Fruit fly (Drosophila melanogaster) whole organism, embryonic: ENCODE measurements around the gene Obp93a.

Experiments
- Adf1 ChIP-seq: fragments of 200-800 bp; sonication (Bioruptor generic); IDR thresholded peaks from 2 replicates; pipeline ENCODE4 v1.3.6; 2022; ENCODE audit warnings: missing biosample characterization, missing genetic modification characterization
- Antp ChIP-seq: fragments of 200-800 bp; sonication (Bioruptor generic); optimal IDR thresholded peaks from 3 replicates; lab custom pipeline; 2016; ENCODE audit warnings: missing biosample characterization, missing genetic modification characterization
- CG10654 ChIP-seq: fragments of 200-800 bp; sonication (Bioruptor generic); optimal IDR thresholded peaks from 2 replicates; lab custom pipeline; 2016; ENCODE audit warnings: missing biosample characterization, missing genetic modification characterization
- CG12071 ChIP-seq: fragments of 200-800 bp; sonication (Bioruptor generic); optimal IDR thresholded peaks from 3 replicates; lab custom pipeline; 2018; ENCODE audit warnings: missing biosample characterization, mild to moderate bottlenecking, missing genetic modification characterization
- CG14050 ChIP-seq: fragments of 200-800 bp; sonication (Bioruptor generic); IDR thresholded peaks from 3 replicates; pipeline ENCODE4 v1.3.6; 2022; ENCODE audit warnings: missing biosample characterization, missing genetic modification characterization
- CG1529 ChIP-seq: fragments of 200-800 bp; sonication (Bioruptor generic); optimal IDR thresholded peaks from 3 replicates; lab custom pipeline; 2018; ENCODE audit warnings: missing biosample characterization, missing genetic modification characterization
- CG15514 ChIP-seq: fragments of 200-800 bp; sonication (Bioruptor generic); optimal IDR thresholded peaks from 3 replicates; lab custom pipeline; 2017; ENCODE audit warnings: missing biosample characterization, missing genetic modification characterization, mild to moderate bottlenecking, moderate library complexity, missing genetic modification reagents
- CG17359 ChIP-seq: fragments of 200-800 bp; sonication (Bioruptor generic); optimal IDR thresholded peaks from 3 replicates; lab custom pipeline; 2018; ENCODE audit warnings: missing biosample characterization, mild to moderate bottlenecking, missing genetic modification characterization, moderate library complexity
- CG1792 ChIP-seq: fragments of 200-800 bp; sonication (Bioruptor generic); optimal IDR thresholded peaks from 2 replicates; lab custom pipeline; 2016; ENCODE audit warnings: missing biosample characterization, missing genetic modification characterization
- CG18011 ChIP-seq: fragments of 200-800 bp; sonication (Bioruptor generic); optimal IDR thresholded peaks from 2 replicates; lab custom pipeline; 2017; ENCODE audit warnings: missing biosample characterization, missing genetic modification characterization, mild to moderate bottlenecking, moderate library complexity, missing genotype
- CG2199 ChIP-seq: fragments of 200-800 bp; sonication (Bioruptor generic); IDR thresholded peaks from 3 replicates; pipeline ENCODE4 v1.3.6; 2022; ENCODE audit warnings: missing biosample characterization, missing genetic modification characterization
- CG2889 ChIP-seq: fragments of 200-800 bp; sonication (Bioruptor generic); IDR thresholded peaks from 3 replicates; pipeline ENCODE4 v1.3.6; 2022; ENCODE audit warnings: missing biosample characterization, missing genetic modification characterization
- CG4617 ChIP-seq: fragments of 200-800 bp; sonication (Bioruptor generic); optimal IDR thresholded peaks from 3 replicates; lab custom pipeline; 2016; ENCODE audit warnings: missing biosample characterization, missing genetic modification characterization, borderline replicate concordance
- CG6254 ChIP-seq: fragments of 200-800 bp; sonication (Bioruptor generic); optimal IDR thresholded peaks from 3 replicates; lab custom pipeline; 2017; ENCODE audit warnings: mild to moderate bottlenecking, missing biosample characterization, missing genetic modification reagents, missing genetic modification characterization
- CG8765 ChIP-seq: fragments of 200-800 bp; sonication (Bioruptor generic); IDR thresholded peaks from 2 replicates; pipeline ENCODE4 v1.3.6; 2022; ENCODE audit warnings: missing biosample characterization, missing genetic modification characterization
- CG9437 ChIP-seq: fragments of 200-800 bp; sonication (Bioruptor generic); optimal IDR thresholded peaks from 2 replicates; lab custom pipeline; 2018; ENCODE audit warnings: missing biosample characterization, mild to moderate bottlenecking, missing genetic modification characterization
- CG9727 ChIP-seq: fragments of 200-800 bp; sonication (Bioruptor generic); optimal IDR thresholded peaks from 3 replicates; lab custom pipeline; 2017; ENCODE audit warnings: missing biosample characterization, mild to moderate bottlenecking, missing genetic modification characterization
- D19A ChIP-seq: fragments of 200-800 bp; optimal IDR thresholded peaks from 3 replicates; lab custom pipeline; 2019; ENCODE audit warnings: missing biosample characterization, mild to moderate bottlenecking, missing genetic modification characterization, moderate library complexity
- D19B ChIP-seq: fragments of 200-800 bp; sonication (Bioruptor generic); optimal IDR thresholded peaks from 2 replicates; lab custom pipeline; 2017; ENCODE audit warnings: missing biosample characterization, mild to moderate bottlenecking, missing genetic modification characterization
- Dek ChIP-seq: fragments of 200-800 bp; sonication (Bioruptor generic); optimal IDR thresholded peaks from 3 replicates; lab custom pipeline; 2019; ENCODE audit warnings: missing biosample characterization, mild to moderate bottlenecking, missing genetic modification characterization, moderate library complexity
- Hey ChIP-seq: fragments of 200-800 bp; sonication (Bioruptor generic); optimal IDR thresholded peaks from 3 replicates; lab custom pipeline; 2018; ENCODE audit warnings: missing biosample characterization, mild to moderate bottlenecking, missing genetic modification characterization
- HmgZ ChIP-seq: fragments of 200-800 bp; sonication (Bioruptor generic); optimal IDR thresholded peaks from 2 replicates; lab custom pipeline; 2018; ENCODE audit warnings: missing biosample characterization, mild to moderate bottlenecking, missing genetic modification characterization
- Hr39 ChIP-seq: fragments of >200 bp; optimal IDR thresholded peaks from 2 replicates; lab custom pipeline; 2017
- Lhr ChIP-seq: fragments of 200-800 bp; sonication (Bioruptor generic); optimal IDR thresholded peaks from 3 replicates; lab custom pipeline; 2017; ENCODE audit warnings: mild to moderate bottlenecking, missing biosample characterization, missing genetic modification reagents, missing genetic modification characterization
- NK7.1 ChIP-seq: fragments of 200-800 bp; sonication (Bioruptor generic); optimal IDR thresholded peaks from 3 replicates; lab custom pipeline; 2016; ENCODE audit warnings: missing biosample characterization, missing genetic modification characterization
- Nf-YA ChIP-seq: fragments of 200-800 bp; sonication (Bioruptor generic); IDR thresholded peaks from 2 replicates; pipeline ENCODE4 v1.3.6; 2022; ENCODE audit warnings: missing biosample characterization, missing genetic modification characterization
- Sin3A ChIP-seq: fragments of >200 bp; optimal IDR thresholded peaks from 2 replicates; lab custom pipeline; 2018
- Sox102F ChIP-seq: fragments of 200-800 bp; sonication (Bioruptor generic); optimal IDR thresholded peaks from 2 replicates; lab custom pipeline; 2018; ENCODE audit warnings: missing biosample characterization, mild to moderate bottlenecking, missing genetic modification characterization, moderate library complexity
- Stat92E ChIP-seq, 3 experiments: fragments of >200 bp in 2 of 3; fragments of 200-800 bp in 1 of 3; sonication (Bioruptor generic) in 1 of 3; optimal IDR thresholded peaks; 2 replicates each; lab custom pipeline; 2017 to 2019; ENCODE audit warnings: missing biosample characterization in 3 of 3, missing genetic modification characterization in 3 of 3, mild to moderate bottlenecking in 1 of 3, moderate library complexity in 1 of 3
- Tbp ChIP-seq: fragments of >200 bp; optimal IDR thresholded peaks from 2 replicates; lab custom pipeline; 2018; ENCODE audit warnings: missing biosample characterization, missing genetic modification characterization
- Usf ChIP-seq: fragments of 200-800 bp; sonication (Bioruptor generic); optimal IDR thresholded peaks from 2 replicates; lab custom pipeline; 2017; ENCODE audit warnings: missing genotype, missing biosample characterization, missing genetic modification characterization
- Vsx1 ChIP-seq: fragments of 200-800 bp; sonication (Bioruptor generic); optimal IDR thresholded peaks from 2 replicates; lab custom pipeline; 2017; ENCODE audit warnings: missing biosample characterization, mild to moderate bottlenecking, missing genetic modification characterization, missing genetic modification reagents
- YL-1 ChIP-seq: fragments of 200-800 bp; sonication (Bioruptor generic); optimal IDR thresholded peaks from 3 replicates; lab custom pipeline; 2017; ENCODE audit warnings: missing biosample characterization, mild to moderate bottlenecking, missing genetic modification characterization
- cato ChIP-seq: fragments of 200-800 bp; sonication (Bioruptor generic); optimal IDR thresholded peaks from 2 replicates; lab custom pipeline; 2016; ENCODE audit warnings: missing biosample characterization, missing genetic modification characterization, borderline replicate concordance
- crc ChIP-seq: fragments of 200-800 bp; sonication (Bioruptor generic); optimal IDR thresholded peaks from 2 replicates; lab custom pipeline; 2016; ENCODE audit warnings: missing biosample characterization, missing genetic modification characterization
- dmrt11E ChIP-seq: fragments of 200-800 bp; sonication (Bioruptor generic); optimal IDR thresholded peaks from 3 replicates; lab custom pipeline; 2018; ENCODE audit warnings: missing biosample characterization, mild to moderate bottlenecking, missing genetic modification characterization, moderate library complexity
- fd102C ChIP-seq: fragments of 200-800 bp; sonication (Bioruptor generic); optimal IDR thresholded peaks from 2 replicates; lab custom pipeline; 2018; ENCODE audit warnings: missing biosample characterization, mild to moderate bottlenecking, missing genetic modification characterization, moderate library complexity
- fru ChIP-seq: fragments of >200 bp; optimal IDR thresholded peaks from 2 replicates; lab custom pipeline; 2017
- ftz-f1 ChIP-seq: fragments of 200-800 bp; sonication (Bioruptor generic); optimal IDR thresholded peaks from 2 replicates; lab custom pipeline; 2016; ENCODE audit warnings: missing biosample characterization, missing genetic modification characterization
- grau ChIP-seq: fragments of 200-800 bp; optimal IDR thresholded peaks from 3 replicates; lab custom pipeline; 2019; ENCODE audit warnings: missing biosample characterization, mild to moderate bottlenecking, missing genetic modification characterization, moderate library complexity
- gsb-n ChIP-seq: fragments of 200-800 bp; sonication (Bioruptor generic); optimal IDR thresholded peaks from 3 replicates; lab custom pipeline; 2018; ENCODE audit warnings: missing biosample characterization, mild to moderate bottlenecking, missing genetic modification characterization
- hb ChIP-seq: fragments of 200-800 bp; sonication (Bioruptor generic); IDR thresholded peaks from 3 replicates; pipeline ENCODE4 v1.3.6; 2022; ENCODE audit warnings: missing biosample characterization, missing genetic modification characterization; ENCODE audit not compliant: partially characterized antibody
- maf-S ChIP-seq: fragments of 200-800 bp; sonication (Bioruptor generic); optimal IDR thresholded peaks from 2 replicates; lab custom pipeline; 2016; ENCODE audit warnings: missing biosample characterization, missing genetic modification characterization
- nau ChIP-seq: fragments of 200-800 bp; sonication (Bioruptor generic); optimal IDR thresholded peaks from 3 replicates; lab custom pipeline; 2017; ENCODE audit warnings: missing biosample characterization, mild to moderate bottlenecking, missing genetic modification characterization, missing genetic modification reagents
- org-1 ChIP-seq: fragments of 200-800 bp; sonication (Bioruptor generic); optimal IDR thresholded peaks from 2 replicates; lab custom pipeline; 2017; ENCODE audit warnings: missing biosample characterization, missing genetic modification characterization
- pnt ChIP-seq: fragments of 200-800 bp; sonication (Bioruptor generic); optimal IDR thresholded peaks from 3 replicates; lab custom pipeline; 2016; ENCODE audit warnings: missing biosample characterization, missing genetic modification characterization
- repo ChIP-seq: fragments of 200-800 bp; sonication (Bioruptor generic); optimal IDR thresholded peaks from 2 replicates; lab custom pipeline; 2016; ENCODE audit warnings: missing biosample characterization, missing genetic modification characterization
- rib ChIP-seq: fragments of 200-800 bp; sonication (Bioruptor generic); IDR thresholded peaks from 2 replicates; pipeline ENCODE4 v1.3.6; 2022; ENCODE audit warnings: missing biosample characterization, missing genetic modification characterization
- sima ChIP-seq: fragments of 200-800 bp; sonication (Bioruptor generic); optimal IDR thresholded peaks from 2 replicates; lab custom pipeline; 2016; ENCODE audit warnings: missing biosample characterization, missing genetic modification characterization
- sisA ChIP-seq: fragments of 200-800 bp; sonication (Bioruptor generic); IDR thresholded peaks from 2 replicates; pipeline ENCODE4 v1.3.6; 2022; ENCODE audit warnings: missing biosample characterization, missing genetic modification characterization
- tap ChIP-seq: fragments of 200-800 bp; optimal IDR thresholded peaks from 3 replicates; lab custom pipeline; 2019; ENCODE audit warnings: missing biosample characterization, mild to moderate bottlenecking, missing genetic modification characterization, moderate library complexity

Obp93a gene

DNA sequence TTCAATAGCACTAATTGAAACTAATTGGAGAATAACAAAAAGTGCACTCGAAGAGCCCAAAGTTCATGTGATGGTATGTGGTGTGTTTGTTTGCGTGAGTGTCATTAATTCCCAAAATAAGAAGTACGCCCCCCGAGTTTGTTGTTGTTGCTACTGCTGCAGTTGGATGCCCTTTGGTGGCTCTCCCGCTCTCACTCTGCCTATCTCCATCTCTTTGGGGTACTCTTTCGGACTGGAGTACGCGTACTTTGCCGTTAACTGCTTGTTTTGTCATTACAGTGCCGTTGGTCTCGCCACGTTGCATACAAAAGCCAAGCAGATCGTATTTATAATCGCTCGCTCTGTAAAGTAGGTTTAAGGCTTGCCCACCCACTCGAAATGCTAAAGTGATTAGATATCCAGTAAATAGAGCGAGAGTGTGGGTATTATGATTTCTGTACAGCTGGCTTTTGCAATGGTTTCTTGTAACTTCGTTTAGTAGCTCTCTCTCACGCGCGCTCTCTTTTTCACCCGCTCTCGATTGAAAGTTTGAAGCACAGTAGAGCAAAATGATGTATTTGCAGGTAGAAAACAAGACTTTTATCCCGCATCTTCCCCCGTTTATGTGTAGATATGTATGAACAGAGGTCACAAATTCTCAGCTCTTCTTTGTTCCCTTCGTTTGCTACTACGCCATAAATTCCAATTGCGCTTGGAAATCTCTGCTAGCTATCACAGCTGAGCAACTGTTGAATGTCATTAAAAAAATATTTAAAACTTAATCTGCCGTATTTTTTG lies 17.4 kb downstream of the Obp93a start (continued):
- peak; percentile 64 for TF ChIP-seq CG6254 (GFP tag; lab: Kevin White, UChicago)
- TF ChIP-seq CG10654: no peak
- TF ChIP-seq nau (GFP tag; lab: Kevin White, UChicago): peak; percentile 16
- TF ChIP-seq NK7.1 (GFP tag; lab: Kevin White, UChicago): no peak
- no peak; the same call in 2 of the 3 replicates for TF ChIP-seq CG2889 (GFP tag; lab: Robert Waterston, UW)
- TF ChIP-seq Dek (tag; lab: Kevin White, UChicago): peak; percentile 23
- TF ChIP-seq maf-S (GFP tag; lab: Kevin White, UChicago): no peak
- no peak for TF ChIP-seq gsb-n (tag; lab: Kevin White, UChicago)
- TF ChIP-seq CG14050 (GFP tag; lab: Robert Waterston, UW): no peak
- no peak for TF ChIP-seq Adf1
- no peak for TF ChIP-seq hb (GFP tag; lab: Robert Waterston, UW)
- TF ChIP-seq CG9727 (GFP tag; lab: Kevin White, UChicago): no peak
- TF ChIP-seq crc: no peak
- TF ChIP-seq tap (tag; lab: Kevin White, UChicago): no peak
- no peak; the same call in 1 of the 2 replicates for TF ChIP-seq CG8765 (GFP tag; lab: Robert Waterston, UW)
- no peak for TF ChIP-seq Vsx1
- no peak for TF ChIP-seq rib (GFP tag; lab: Robert Waterston, UW)
- peak; percentile 10; the same call in 1 of the 3 replicates for TF ChIP-seq CG2199
- TF ChIP-seq sisA (GFP tag; lab: Robert Waterston, UW): no peak
- TF ChIP-seq Hey (tag; lab: Kevin White, UChicago): no peak
- no peak for TF ChIP-seq sima (GFP tag; lab: Kevin White, UChicago)
- no peak for TF ChIP-seq HmgZ (tag; lab: Kevin White, UChicago)
- no peak for TF ChIP-seq Tbp
- no peak for TF ChIP-seq cato
- TF ChIP-seq D19A (tag; lab: Kevin White, UChicago): no peak
- no peak for TF ChIP-seq D19B (GFP tag; lab: Kevin White, UChicago)
- no peak for TF ChIP-seq Usf (GFP tag; lab: Kevin White, UChicago)
- TF ChIP-seq CG9437: no peak
- no peak for TF ChIP-seq YL-1
- peak; percentile 32 for TF ChIP-seq CG1529 (GFP tag; lab: Kevin White, UChicago)
- no peak for TF ChIP-seq ftz-f1 (GFP tag; lab: Kevin White, UChicago)
- TF ChIP-seq CG18011: no peak
- peak; percentile 24 for TF ChIP-seq Antp
- TF ChIP-seq Sin3A (lab: Kevin White, UChicago): no peak
- TF ChIP-seq Hr39 (lab: Kevin White, UChicago): no peak
- TF ChIP-seq CG12071 (GFP tag; lab: Kevin White, UChicago): no peak
- TF ChIP-seq CG17359 (tag; lab: Kevin White, UChicago): peak; percentile 33
- no peak for TF ChIP-seq Nf-YA (GFP tag; lab: Robert Waterston, UW)
- no peak for TF ChIP-seq Stat92E (GFP tag; optimal IDR thresholded peaks at IDR 0.05; lab: Kevin White, UChicago)
- TF ChIP-seq org-1 (GFP tag; lab: Kevin White, UChicago): no peak
- no peak for TF ChIP-seq CG1792 (GFP tag; lab: Kevin White, UChicago)
- no peak for TF ChIP-seq Lhr (GFP tag; lab: Kevin White, UChicago)
- TF ChIP-seq fd102C (GFP tag; lab: Kevin White, UChicago): no peak
- TF ChIP-seq grau: peak; percentile 57
- no peak for TF ChIP-seq pnt
- TF ChIP-seq CG4617 (GFP tag; lab: Kevin White, UChicago): no peak
- TF ChIP-seq fru (lab: Kevin White, UChicago): no peak
- TF ChIP-seq dmrt11E (tag; lab: Kevin White, UChicago): no peak
- peak; percentile 49 for TF ChIP-seq Sox102F (GFP tag; lab: Kevin White, UChicago)
- no peak for TF ChIP-seq repo (GFP tag; lab: Kevin White, UChicago)
- no peak for TF ChIP-seq CG15514
